Worm (Caenorhabditis elegans): Measurements from ENCODE around the gene Y53F4B.43.

The Y53F4B.43 gene

DNA sequence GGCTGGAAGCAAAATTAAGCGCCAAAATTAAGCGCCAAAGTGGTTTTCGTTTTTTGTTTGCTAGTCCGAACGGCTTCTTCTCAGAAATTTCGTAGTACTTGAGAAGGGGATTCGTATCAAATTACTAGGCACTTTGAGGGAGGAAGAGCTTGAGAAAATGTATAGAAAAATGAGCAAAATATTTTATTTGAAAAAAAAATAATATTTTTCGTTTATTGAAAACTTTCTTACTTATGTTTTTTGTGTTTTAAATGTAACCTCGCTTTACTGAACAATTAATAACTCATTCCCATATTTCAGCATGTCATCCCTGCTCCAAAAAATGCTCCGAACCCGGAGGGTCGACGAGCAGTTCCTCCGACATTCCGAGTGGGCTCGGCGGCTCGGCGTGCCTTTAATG is 30.7 kb downstream of the Y53F4B.43 start, which contains the start of gene Y53F4B.12:
Gene Y53F4B.12, plus strand, starts transcription at position 301 of the 400 bp plus-strand sequence.
- TF ChIP-seq F13C5.2 (tag; optimal IDR thresholded peaks at IDR 0.05) (no peak), B0310.2 (tag; optimal IDR thresholded peaks at IDR 0.05) (no peak), ceh-36 (tag; optimal IDR thresholded peaks at IDR 0.05) (no peak), tra-4 (tag; optimal IDR thresholded peaks at IDR 0.05) (no peak), pes-1 (GFP tag; IDR thresholded peaks at IDR 0.05) (no peak), ama-1 (optimal IDR thresholded peaks at IDR 0.05) (no peak), hnd-1 (tag; optimal IDR thresholded peaks at IDR 0.05) (no peak), tbx-11 (GFP tag; IDR thresholded peaks at IDR 0.05) (no peak)

DNA sequence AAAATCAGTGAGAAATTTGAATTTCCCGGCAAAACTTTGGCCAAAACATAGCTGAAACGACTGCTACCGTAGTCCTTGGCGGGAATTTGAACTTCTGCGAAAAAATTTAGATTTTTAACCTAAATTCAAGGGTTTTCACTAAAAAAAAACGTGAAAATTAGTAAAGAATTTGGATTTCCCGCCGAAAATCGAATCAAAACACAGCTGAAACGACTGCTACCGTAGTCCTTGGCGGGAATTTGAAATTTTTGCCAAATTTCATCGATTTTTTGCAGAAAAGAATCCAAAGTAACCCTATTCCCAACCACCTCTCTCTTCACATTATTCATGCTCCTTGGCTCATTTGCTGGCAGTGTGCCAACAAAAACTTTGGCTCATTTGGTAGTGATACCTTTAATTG is 36.8 kb downstream of the Y53F4B.43 start:
- TF ChIP-seq ceh-13 (GFP tag; optimal IDR thresholded peaks at IDR 0.05) = no peak
- TF ChIP-seq aly-1 (tag; optimal IDR thresholded peaks at IDR 0.05) = no peak
- no peak for TF ChIP-seq flt-1 (GFP tag; IDR thresholded peaks at IDR 0.05)
- TF ChIP-seq scrt-1 (GFP tag; IDR thresholded peaks at IDR 0.05) = no peak
- TF ChIP-seq ets-7 (tag; optimal IDR thresholded peaks at IDR 0.05) = no peak
- no peak for TF ChIP-seq ama-1 (optimal IDR thresholded peaks at IDR 0.05)
- TF ChIP-seq sea-1 (GFP tag; conservative IDR thresholded peaks at IDR 0.05) = no peak
- no peak for TF ChIP-seq tbx-37 (GFP tag; conservative IDR thresholded peaks at IDR 0.05)

- no peak for TF ChIP-seq scrt-1 (GFP tag; IDR thresholded peaks at IDR 0.05)
- TF ChIP-seq B0310.2 (tag; optimal IDR thresholded peaks at IDR 0.05) = peak; percentile 12
- TF ChIP-seq ets-7 (tag; optimal IDR thresholded peaks at IDR 0.05) = no peak
- TF ChIP-seq tbx-37 (GFP tag; conservative IDR thresholded peaks at IDR 0.05) = peak; percentile 48; the same call in 1 of the 2 replicates
- peak; percentile 71 for TF ChIP-seq F13C5.2 (tag; optimal IDR thresholded peaks at IDR 0.05)
- 0 out of 2 replicates have a peak, but pooled peaks have one; percentile 39 for TF ChIP-seq sea-1 (GFP tag; conservative IDR thresholded peaks at IDR 0.05)
- no peak for TF ChIP-seq ceh-36 (tag; optimal IDR thresholded peaks at IDR 0.05)
- TF ChIP-seq tra-4 (tag; optimal IDR thresholded peaks at IDR 0.05) = no peak
- TF ChIP-seq pes-1 (GFP tag; IDR thresholded peaks at IDR 0.05) = no peak
- no peak for TF ChIP-seq tbx-11 (GFP tag; IDR thresholded peaks at IDR 0.05)
- no peak for TF ChIP-seq hmbx-1 (tag; optimal IDR thresholded peaks at IDR 0.05)
- TF ChIP-seq aly-1 (tag; optimal IDR thresholded peaks at IDR 0.05) = no peak
- TF ChIP-seq ceh-13 (GFP tag; optimal IDR thresholded peaks at IDR 0.05) = peak; percentile 16
- TF ChIP-seq hnd-1 (tag; optimal IDR thresholded peaks at IDR 0.05) = peak; percentile 8
- TF ChIP-seq flt-1 (GFP tag; IDR thresholded peaks at IDR 0.05) = peak; percentile 55; the same call in 1 of the 2 replicates
- peak; percentile 80 for TF ChIP-seq hmg-4 (GFP tag; optimal IDR thresholded peaks at IDR 0.05)
- TF ChIP-seq ama-1 (optimal IDR thresholded peaks at IDR 0.05) = peak; percentile 64
These were observed 37.4 kb downstream of the Y53F4B.43 start, which contains the start of gene cmtr-1 for ce11 chrII:15025599-15026164. TSS of gene cmtr-1 (plus strand) at chrII:15026114.

ce11 chrII:15026389-15026788 is 38.1 kb downstream of the Y53F4B.43 start:
- TF ChIP-seq scrt-1 (GFP tag; IDR thresholded peaks at IDR 0.05) = no peak
- TF ChIP-seq tra-4 (tag; optimal IDR thresholded peaks at IDR 0.05) = no peak
- no peak for TF ChIP-seq flt-1 (GFP tag; IDR thresholded peaks at IDR 0.05)
- TF ChIP-seq hnd-1 (tag; optimal IDR thresholded peaks at IDR 0.05) = no peak
- TF ChIP-seq ceh-13 (GFP tag; optimal IDR thresholded peaks at IDR 0.05) = no peak
- no peak for TF ChIP-seq hmg-4 (GFP tag; optimal IDR thresholded peaks at IDR 0.05)
- TF ChIP-seq ceh-36 (tag; optimal IDR thresholded peaks at IDR 0.05) = no peak
- no peak for TF ChIP-seq hmbx-1 (tag; optimal IDR thresholded peaks at IDR 0.05)
- TF ChIP-seq tbx-11 (GFP tag; IDR thresholded peaks at IDR 0.05) = no peak
- no peak for TF ChIP-seq sea-1 (GFP tag; conservative IDR thresholded peaks at IDR 0.05)
- TF ChIP-seq B0310.2 (tag; optimal IDR thresholded peaks at IDR 0.05) = no peak

DNA sequence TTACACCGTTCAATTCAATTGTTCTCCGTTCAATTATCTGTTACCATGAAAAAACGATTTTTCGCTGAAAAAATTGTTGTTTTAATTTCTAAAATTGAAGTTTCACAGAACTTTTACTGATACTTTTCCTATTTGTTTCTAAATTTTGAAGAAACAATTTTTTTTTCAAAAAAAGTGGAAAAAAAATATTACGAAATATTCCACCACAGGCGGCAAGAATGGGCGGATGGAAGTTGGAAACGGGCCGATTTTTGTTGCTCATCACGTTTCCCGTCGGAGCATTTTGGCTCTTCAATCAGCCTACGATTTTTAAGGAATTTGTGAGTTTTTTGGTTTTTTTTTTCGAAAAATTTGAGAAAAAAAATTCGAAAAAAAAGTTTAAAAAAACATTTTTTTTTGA is 49.5 kb downstream of the Y53F4B.43 start, which contains the start of gene Y53F4B.14:
Gene Y53F4B.14, plus strand, starts transcription at position 210 of the 400 bp plus-strand sequence.
- TF ChIP-seq tbx-11 (GFP tag; IDR thresholded peaks at IDR 0.05) = no peak
- TF ChIP-seq ama-1 (optimal IDR thresholded peaks at IDR 0.05) = no peak
- TF ChIP-seq ceh-13 (GFP tag; optimal IDR thresholded peaks at IDR 0.05) = no peak
- no peak for TF ChIP-seq B0310.2 (tag; optimal IDR thresholded peaks at IDR 0.05)
- TF ChIP-seq tra-4 (tag; optimal IDR thresholded peaks at IDR 0.05) = no peak
- no peak for TF ChIP-seq scrt-1 (GFP tag; IDR thresholded peaks at IDR 0.05)
- no peak for TF ChIP-seq hmbx-1 (tag; optimal IDR thresholded peaks at IDR 0.05)
- TF ChIP-seq F13C5.2 (tag; optimal IDR thresholded peaks at IDR 0.05) = no peak
- no peak for TF ChIP-seq hnd-1 (tag; optimal IDR thresholded peaks at IDR 0.05)

DNA sequence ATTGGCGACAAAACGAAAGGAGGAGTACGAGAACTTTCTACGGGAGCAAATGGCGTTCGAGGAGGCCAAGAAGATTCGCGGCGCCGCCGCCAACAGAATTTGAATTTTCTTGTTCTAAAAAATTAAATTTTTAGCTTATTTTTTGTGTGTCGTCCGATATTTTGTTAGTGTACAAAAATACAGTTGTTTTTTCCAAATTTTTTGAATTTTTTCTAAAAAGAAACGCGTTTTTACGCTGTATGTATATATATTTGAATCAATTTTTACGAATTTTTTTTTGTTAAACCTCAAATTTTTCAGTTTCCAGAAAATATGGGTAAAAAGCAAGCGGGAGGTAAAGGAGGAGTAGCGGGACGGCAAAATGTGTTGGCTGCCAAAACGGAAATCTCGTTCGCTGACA is 50.8 kb downstream of the Y53F4B.43 start, which contains the start of gene trip-4:
Gene trip-4, plus strand, starts transcription at position 301 of the 400 bp plus-strand sequence.
- TF ChIP-seq ama-1 (optimal IDR thresholded peaks at IDR 0.05) (no peak), aly-1 (tag; optimal IDR thresholded peaks at IDR 0.05) (no peak), tbx-37 (GFP tag; conservative IDR thresholded peaks at IDR 0.05) (no peak), tra-4 (tag; optimal IDR thresholded peaks at IDR 0.05) (no peak), hmg-4 (GFP tag; optimal IDR thresholded peaks at IDR 0.05) (no peak), sea-1 (GFP tag; conservative IDR thresholded peaks at IDR 0.05) (no peak), flt-1 (GFP tag; IDR thresholded peaks at IDR 0.05) (no peak), pes-1 (GFP tag; IDR thresholded peaks at IDR 0.05) (no peak), ceh-36 (tag; optimal IDR thresholded peaks at IDR 0.05) (no peak), tbx-11 (GFP tag; IDR thresholded peaks at IDR 0.05) (no peak), B0310.2 (tag; optimal IDR thresholded peaks at IDR 0.05) (no peak), ceh-13 (GFP tag; optimal IDR thresholded peaks at IDR 0.05) (no peak), ets-7 (tag; optimal IDR thresholded peaks at IDR 0.05) (no peak), scrt-1 (GFP tag; IDR thresholded peaks at IDR 0.05) (no peak), F13C5.2 (tag; optimal IDR thresholded peaks at IDR 0.05) (no peak), hmbx-1 (tag; optimal IDR thresholded peaks at IDR 0.05) (no peak)
